Worm (Caenorhabditis elegans) whole organism, L3 larva: ENCODE data around the gene C07D10.5.
A peak's percentile ranks its signal among the peaks of the same experiment; 100 is the strongest.

Source experiments
- R02D3.7 ChIP-seq: fragments of 150-350 bp; optimal IDR thresholded peaks from 2 replicates; lab custom pipeline; 2014; ENCODE audit warnings: missing biosample characterization, missing genetic modification characterization
- ama-1 ChIP-seq: fragments of 150-350 bp; optimal IDR thresholded peaks from 2 replicates; lab custom pipeline; 2018
- ceh-16 ChIP-seq: sonication (generic microtip); optimal IDR thresholded peaks from 2 replicates; lab custom pipeline; 2017; ENCODE audit warnings: missing biosample characterization, missing genetic modification characterization
- ceh-28 ChIP-seq: fragments of 150-350 bp; optimal IDR thresholded peaks from 2 replicates; lab custom pipeline; 2014; ENCODE audit warnings: missing biosample characterization, missing genetic modification reagents, missing genetic modification characterization
- ceh-82 ChIP-seq: fragments of 150-350 bp; optimal IDR thresholded peaks from 2 replicates; lab custom pipeline; 2014; ENCODE audit warnings: missing biosample characterization, missing genetic modification characterization
- elt-2 ChIP-seq: sonication (generic microtip); optimal IDR thresholded peaks from 2 replicates; lab custom pipeline; 2016; ENCODE audit warnings: missing genetic modification reagents, mild to moderate bottlenecking, missing genetic modification characterization, missing compliant biosample characterization
- eor-1 ChIP-seq, 2 experiments: fragments of 150-350 bp; optimal IDR thresholded peaks; 2 replicates each; lab custom pipeline; 2014 to 2018; ENCODE audit warnings: missing biosample characterization in 2 of 2, missing genetic modification characterization in 2 of 2
- fkh-10 ChIP-seq: sonication (generic microtip); optimal IDR thresholded peaks from 2 replicates; lab custom pipeline; 2017; ENCODE audit warnings: missing biosample characterization, missing genetic modification reagents, missing genetic modification characterization
- fkh-2 ChIP-seq: fragments of 150-350 bp; optimal IDR thresholded peaks from 2 replicates; lab custom pipeline; 2014; ENCODE audit warnings: missing biosample characterization, missing genetic modification reagents, missing genetic modification characterization
- jun-1 ChIP-seq: fragments of 150-350 bp; optimal IDR thresholded peaks from 2 replicates; lab custom pipeline; 2014; ENCODE audit warnings: missing biosample characterization, missing genetic modification reagents, missing genetic modification characterization
- lin-39 ChIP-seq: fragments of 150-350 bp; optimal IDR thresholded peaks from 2 replicates; lab custom pipeline; 2018; ENCODE audit warnings: missing biosample characterization, missing genetic modification reagents, missing genetic modification characterization
- nfya-1 ChIP-seq: sonication (generic microtip); optimal IDR thresholded peaks from 2 replicates; lab custom pipeline; 2017; ENCODE audit warnings: missing genetic modification characterization, mild to moderate bottlenecking, missing compliant biosample characterization, antibody characterized with exemption, moderate library complexity; ENCODE audit not compliant: insufficient read depth
- nhr-11 ChIP-seq: fragments of 150-350 bp; optimal IDR thresholded peaks from 2 replicates; lab custom pipeline; 2014; ENCODE audit warnings: missing biosample characterization, missing genetic modification characterization
- nhr-25 ChIP-seq: sonication (generic microtip); optimal IDR thresholded peaks from 2 replicates; lab custom pipeline; 2017; ENCODE audit warnings: missing biosample characterization, missing genetic modification characterization
- nhr-43 ChIP-seq: sonication (generic microtip); optimal IDR thresholded peaks from 2 replicates; lab custom pipeline; 2016; ENCODE audit warnings: mild to moderate bottlenecking, missing genetic modification characterization, missing compliant biosample characterization; ENCODE audit not compliant: poor library complexity, severe bottlenecking
- nhr-76 ChIP-seq: fragments of 150-350 bp; sonication (generic microtip); optimal IDR thresholded peaks from 5 replicates; lab custom pipeline; 2014; ENCODE audit warnings: missing biosample characterization, missing genetic modification characterization
- nhr-77 ChIP-seq: fragments of 150-350 bp; optimal IDR thresholded peaks from 2 replicates; lab custom pipeline; 2014; ENCODE audit warnings: missing biosample characterization, missing genetic modification characterization
- pqm-1 ChIP-seq: fragments of 150-350 bp; optimal IDR thresholded peaks from 2 replicates; lab custom pipeline; 2017; ENCODE audit warnings: missing biosample characterization, missing genetic modification characterization, inconsistent platforms
- unc-62 ChIP-seq: fragments of 150-350 bp; sonication (generic microtip); optimal IDR thresholded peaks from 4 replicates; lab custom pipeline; 2014; ENCODE audit warnings: missing biosample characterization, missing genetic modification reagents, missing genetic modification characterization

Gene C07D10.5

DNA sequence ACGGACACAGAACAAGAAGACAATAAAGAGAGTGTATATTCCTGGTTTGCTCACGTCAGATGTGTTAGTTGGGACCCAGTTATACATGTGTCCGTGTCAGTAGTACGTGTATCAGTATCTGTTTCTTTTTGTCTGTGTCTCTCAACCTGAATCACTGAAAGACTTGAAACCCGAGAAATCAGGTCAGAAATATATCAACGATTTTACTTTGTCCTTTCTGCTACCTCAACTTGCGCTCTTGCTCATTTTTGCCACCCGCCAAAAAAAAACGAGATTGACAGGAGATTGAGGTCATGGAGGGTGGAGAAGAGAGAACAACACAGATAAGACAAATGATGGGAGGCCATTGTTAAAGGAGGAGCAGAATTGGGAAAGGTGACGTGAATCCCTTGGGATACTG is 38.2 kb downstream of the C07D10.5 start:
- TF ChIP-seq R02D3.7 (tag; lab: Kevin White, UChicago): no peak
- peak; percentile 27 for TF ChIP-seq lin-39

DNA sequence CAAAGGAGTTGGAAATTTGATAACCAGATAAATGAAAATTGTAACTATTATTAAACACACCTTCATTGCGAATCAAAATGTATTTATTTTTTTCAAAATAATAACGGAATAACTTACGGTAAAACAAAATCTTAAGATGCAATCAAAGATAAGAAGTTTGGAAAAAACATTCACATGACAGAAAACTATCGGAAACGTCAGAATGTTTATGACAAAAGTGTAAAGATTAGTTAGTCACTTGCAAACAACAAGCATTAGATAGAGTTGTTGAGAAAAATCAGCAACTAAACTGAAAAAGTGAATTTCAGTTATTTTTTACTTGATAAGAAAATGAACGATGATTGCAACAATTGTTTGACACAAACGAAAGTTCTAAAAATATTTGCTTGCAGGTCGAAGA is 38.8 kb downstream of the C07D10.5 start:
- TF ChIP-seq nhr-77 (tag; lab: Kevin White, UChicago) (no peak), elt-2 (tag; lab: Kevin White, UChicago) (peak; percentile 73)

DNA sequence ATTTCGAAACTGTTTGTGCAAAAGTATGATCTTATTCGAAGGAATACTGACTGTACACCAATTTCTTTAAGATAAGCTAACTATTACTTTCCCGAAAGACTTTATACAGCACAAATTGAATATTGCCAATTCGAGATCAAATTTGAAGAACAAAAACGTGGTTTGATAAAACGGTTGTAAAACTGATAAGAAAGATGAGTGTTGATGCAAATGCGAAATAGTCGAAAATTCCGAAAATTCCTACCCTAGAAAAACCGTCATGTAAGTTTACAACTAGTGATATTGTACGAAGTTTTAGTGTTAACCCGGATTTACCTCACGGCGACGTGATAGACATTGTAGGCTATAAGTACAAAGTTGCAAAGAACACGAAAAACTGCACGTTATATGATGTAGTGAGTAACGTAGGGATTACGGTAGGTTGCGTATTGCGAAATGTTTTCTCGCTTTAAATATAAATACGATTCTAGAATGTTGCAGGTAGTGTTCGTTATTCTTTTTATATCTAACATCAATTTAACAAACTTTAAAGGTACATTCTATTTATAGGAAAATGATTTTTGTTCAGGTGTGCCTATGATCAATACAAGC is 39.5 kb downstream of the C07D10.5 start:
- peak; percentile 81 for TF ChIP-seq elt-2 (tag; lab: Kevin White, UChicago)
- TF ChIP-seq pqm-1 (tag; lab: Kevin White, UChicago): peak; percentile 16
- TF ChIP-seq nhr-25 (tag; lab: Kevin White, UChicago): no peak
- TF ChIP-seq jun-1 (tag; lab: Kevin White, UChicago): peak; percentile 31
- peak; percentile 18 for TF ChIP-seq nhr-11

DNA sequence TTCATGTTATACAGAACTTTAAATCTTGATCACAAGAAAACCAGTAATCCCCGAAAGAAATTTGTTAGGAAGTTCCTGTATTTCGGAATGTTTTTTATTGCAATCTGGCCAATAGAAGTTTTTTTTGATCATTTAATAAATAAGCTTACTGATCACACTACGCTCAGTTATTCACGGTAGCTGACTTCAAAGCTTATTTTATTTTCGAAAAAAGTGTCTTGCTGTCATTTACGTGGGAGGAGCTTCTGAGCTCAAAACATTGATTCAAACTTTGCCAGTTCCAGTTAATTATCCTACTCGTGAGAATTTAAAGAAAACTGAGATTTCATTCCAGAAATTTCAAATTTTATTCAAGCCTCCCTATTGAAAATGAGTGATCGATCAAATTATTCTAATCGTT is 51.0 kb downstream of the C07D10.5 start, which contains the start of gene srd-54:
srd-54 (plus strand) TSS at position 301 of the 400 bp plus-strand sequence.
- TF ChIP-seq fkh-10 (GFP tag; lab: Kevin White, UChicago) (no peak), ama-1 (lab: Kevin White, UChicago) (no peak), nhr-76 (tag; lab: Kevin White, UChicago) (no peak), ceh-82 (tag; lab: Kevin White, UChicago) (no peak), nhr-43 (tag; lab: Kevin White, UChicago) (no peak), ceh-28 (tag; lab: Kevin White, UChicago) (no peak), lin-39 (no peak), fkh-2 (tag; lab: Kevin White, UChicago) (no peak), ceh-16 (tag; lab: Kevin White, UChicago) (no peak), eor-1 (tag; optimal IDR thresholded peaks at IDR 0.05; lab: Kevin White, UChicago) (no peak), unc-62 (GFP tag; lab: Kevin White, UChicago) (no peak), nfya-1 (tag; lab: Kevin White, UChicago) (no peak), R02D3.7 (tag; lab: Kevin White, UChicago) (no peak)
